Worm (Caenorhabditis elegans): ENCODE data around the gene K10G9.2.

The K10G9.2 gene

DNA sequence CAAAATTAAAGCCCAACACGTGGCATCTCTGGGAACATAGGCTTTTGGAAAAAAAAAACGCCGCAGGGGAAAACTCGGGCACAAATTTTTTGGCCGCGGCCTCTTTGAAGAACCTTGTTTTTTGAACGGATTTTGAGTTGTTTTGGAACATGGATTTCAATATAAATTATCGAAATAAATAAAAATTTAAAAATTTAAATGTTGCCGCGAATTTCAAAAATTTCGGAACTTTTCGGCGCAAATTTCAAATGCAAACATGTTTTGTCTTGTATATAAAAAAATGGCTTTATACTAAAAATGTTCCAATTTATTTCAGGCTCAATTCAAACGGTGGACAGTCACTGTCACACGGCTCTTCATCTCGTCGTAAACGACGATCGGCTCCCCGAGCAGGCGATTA is 41.7 kb upstream of the K10G9.2 start:
- TF ChIP-seq F16B12.6 (tag; optimal IDR thresholded peaks at IDR 0.05) (no peak), ceh-82 (tag; optimal IDR thresholded peaks at IDR 0.05) (no peak), swsn-7 (tag; optimal IDR thresholded peaks at IDR 0.05) (no peak), blmp-1 (tag; optimal IDR thresholded peaks at IDR 0.05) (no peak), sox-4 (tag; optimal IDR thresholded peaks at IDR 0.05) (no peak), nhr-85 (tag) (peak; percentile 56), vab-15 (tag; optimal IDR thresholded peaks at IDR 0.05) (no peak)

DNA sequence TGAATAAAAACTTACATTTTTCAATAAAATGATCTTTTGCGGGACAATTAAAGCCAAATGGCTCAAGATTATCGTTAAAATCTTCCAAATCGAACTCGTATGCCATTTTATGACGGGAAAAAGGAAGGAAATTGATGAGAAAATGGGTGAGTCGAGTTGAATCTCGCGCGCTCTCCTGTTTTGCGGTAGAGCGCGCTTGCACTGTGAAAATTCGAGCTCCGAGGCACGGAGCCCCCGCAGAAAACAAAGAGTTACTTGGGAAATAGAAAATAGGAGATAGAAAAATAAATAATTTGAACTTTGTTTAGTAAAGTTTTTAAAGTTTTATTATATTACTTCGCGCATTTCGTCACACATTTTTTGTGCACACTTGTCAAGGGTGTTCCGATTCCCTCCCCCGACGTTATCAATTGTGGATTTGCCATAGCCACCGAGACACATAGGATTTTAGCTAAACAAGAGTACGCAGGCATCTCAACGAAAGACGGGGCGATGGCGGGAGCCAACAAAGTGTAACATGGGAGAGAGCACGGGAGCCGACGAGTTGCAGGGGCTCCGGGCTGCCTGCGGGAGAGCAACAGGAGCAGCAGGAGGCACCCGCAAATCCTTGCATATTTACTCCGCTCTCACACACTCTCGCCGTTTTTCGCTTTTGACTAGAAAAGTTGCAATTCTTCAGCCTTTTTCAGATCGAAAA is 37.1 kb upstream of the K10G9.2 start, which contains the start of the genes div-1 and cor-1:
div-1 (minus strand) TSS at position 119 of the 697 bp plus-strand sequence.
cor-1 (plus strand) TSS at position 671 of the 697 bp plus-strand sequence.
- TF ChIP-seq sox-4 (tag; optimal IDR thresholded peaks at IDR 0.05) (no peak), nhr-77 (tag; optimal IDR thresholded peaks at IDR 0.05) (peak; percentile 12), lir-3 (tag; optimal IDR thresholded peaks at IDR 0.05; ENCODE audit: poor library complexity) (no peak), efl-1 (optimal IDR thresholded peaks at IDR 0.05) (peak; percentile 76 to 90), efl-1 (GFP tag; optimal IDR thresholded peaks at IDR 0.05 in 1 of 2) (peak; percentile 87 to 99), unc-30 (tag; optimal IDR thresholded peaks at IDR 0.05) (no peak), snu-23 (GFP tag; optimal IDR thresholded peaks at IDR 0.05) (peak; percentile 32), lin-39 (tag; optimal IDR thresholded peaks at IDR 0.05) (no peak), egl-13 (tag; optimal IDR thresholded peaks at IDR 0.05) (no peak), tbx-2 (tag; optimal IDR thresholded peaks at IDR 0.05) (peak; percentile 54), lsy-2 (tag; optimal IDR thresholded peaks at IDR 0.05) (peak; percentile 20 to 75), jun-1 (tag; optimal IDR thresholded peaks at IDR 0.05) (no peak), nhr-84 (tag; optimal IDR thresholded peaks at IDR 0.05) (no peak), blmp-1 (tag; optimal IDR thresholded peaks at IDR 0.05) (no peak), ceh-82 (tag; optimal IDR thresholded peaks at IDR 0.05) (peak in 2 of 3 experiments; percentile 25 to 46), vab-15 (tag; optimal IDR thresholded peaks at IDR 0.05) (no peak), mdl-1 (tag; optimal IDR thresholded peaks at IDR 0.05) (no peak), mab-9 (GFP tag; IDR thresholded peaks at IDR 0.05) (no peak), ceh-8 (GFP tag; optimal IDR thresholded peaks at IDR 0.05) (no peak), fkh-8 (tag; optimal IDR thresholded peaks at IDR 0.05) (peak; percentile 40), nhr-12 (tag; optimal IDR thresholded peaks at IDR 0.05) (no peak), snpc-4 (tag; optimal IDR thresholded peaks at IDR 0.05) (peak; percentile 22), F16B12.6 (tag; optimal IDR thresholded peaks at IDR 0.05) (peak; percentile 39), lin-15B (tag; optimal IDR thresholded peaks at IDR 0.05) (peak; percentile 34), mep-1 (tag; optimal IDR thresholded peaks at IDR 0.05) (peak; percentile 16), fkh-4 (tag; optimal IDR thresholded peaks at IDR 0.05; ENCODE audit: borderline replicate concordance) (no peak), hlh-17 (GFP tag; optimal IDR thresholded peaks at IDR 0.05; ENCODE audit: borderline replicate concordance) (no peak), pag-3 (tag; optimal IDR thresholded peaks at IDR 0.05; ENCODE audit: borderline replicate concordance, insufficient read depth) (no peak), nhr-71 (tag; optimal IDR thresholded peaks at IDR 0.05) (peak; percentile 57), hpl-2 (GFP tag; optimal IDR thresholded peaks at IDR 0.05) (no peak), tlp-1 (tag; optimal IDR thresholded peaks at IDR 0.05) (no peak), Y116A8C.19 (tag; optimal IDR thresholded peaks at IDR 0.05; ENCODE audit: borderline replicate concordance) (no peak), unc-62 (GFP tag; optimal IDR thresholded peaks at IDR 0.05) (no peak), ama-1 (optimal IDR thresholded peaks at IDR 0.05) (no peak), C04F5.9 (tag; optimal IDR thresholded peaks at IDR 0.05) (no peak), egl-27 (tag; optimal IDR thresholded peaks at IDR 0.05) (no peak), ceh-90 (tag; optimal IDR thresholded peaks at IDR 0.05) (no peak), fos-1 (tag; optimal IDR thresholded peaks at IDR 0.05) (no peak), nhr-28 (tag; optimal IDR thresholded peaks at IDR 0.05) (no peak), nhr-85 (tag) (no peak), alr-1 (tag; optimal IDR thresholded peaks at IDR 0.05; ENCODE audit: borderline replicate concordance) (no peak), ces-1 (GFP tag; optimal IDR thresholded peaks at IDR 0.05) (no peak), elt-3 (tag; optimal IDR thresholded peaks at IDR 0.05) (no peak), grh-1 (GFP tag; IDR thresholded peaks at IDR 0.05) (no peak), nhr-11 (tag; optimal IDR thresholded peaks at IDR 0.05) (no peak), efl-3 (GFP tag; optimal IDR thresholded peaks at IDR 0.05) (no peak), sup-37 (GFP tag; optimal IDR thresholded peaks at IDR 0.05) (no peak), isw-1 (GFP tag; IDR thresholded peaks at IDR 0.05) (peak; percentile 16; the same call in 1 of the 2 replicates), C34B4.2 (tag; optimal IDR thresholded peaks at IDR 0.05) (no peak)

Measured in whole organism, L1 larva.